Fruit fly (Drosophila melanogaster) S2 (cell line): ENCODE measurements around the gene NimC2.
A peak's percentile ranks its signal among the peaks of the same experiment; 100 is the strongest.

Experiments
- CG8478 ChIP-seq: fragments of >200 bp; optimal IDR thresholded peaks from 2 replicates; lab custom pipeline; 2018
- CTCF ChIP-seq, 2 experiments: fragments of >200 bp; optimal IDR thresholded peaks; 2 replicates each; lab custom pipeline; 2018

The NimC2 gene

dm6 chr2L:13998952-13999351, 19.0 kb downstream of the NimC2 start:
- no peak for TF ChIP-seq CG8478
- no peak for TF ChIP-seq CTCF (optimal IDR thresholded peaks at IDR 0.05; lab: Kevin White, UChicago)

DNA sequence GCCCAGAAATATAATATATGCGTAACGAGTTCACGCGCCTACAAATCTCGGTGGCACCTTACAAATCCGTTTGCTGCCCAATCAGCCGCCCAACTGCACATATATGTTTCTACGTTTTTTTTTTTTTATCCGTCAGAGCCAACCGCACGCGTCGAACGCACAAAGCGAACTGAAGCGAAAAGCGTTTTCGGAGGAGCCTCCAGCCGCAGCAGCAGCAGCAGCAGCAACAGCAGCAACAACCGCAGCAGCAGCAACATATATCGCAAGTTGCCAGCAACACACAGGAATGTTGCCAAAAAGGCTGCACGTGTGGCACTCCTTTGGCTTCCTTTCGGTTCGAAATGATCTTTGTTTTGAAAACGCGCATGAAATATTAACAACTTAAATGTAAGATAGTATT, 21.2 kb downstream of the NimC2 start, which contains the start of gene rk:
rk (minus strand) TSS at position 171 of the 400 bp plus-strand sequence.
- TF ChIP-seq CTCF (optimal IDR thresholded peaks at IDR 0.05; lab: Kevin White, UChicago) (no peak), CG8478 (no peak)

- TF ChIP-seq CG8478 (no peak), CTCF (optimal IDR thresholded peaks at IDR 0.05; lab: Kevin White, UChicago) (no peak)
Observed at dm6 chr2L:14001887-14002286, 22.0 kb downstream of the NimC2 start.

dm6 chr2L:14007801-14008200, 27.9 kb downstream of the NimC2 start, which contains the start of gene CG42692:
Gene CG42692, plus strand, starts transcription at chr2L:14008101.
- no peak for TF ChIP-seq CG8478
- TF ChIP-seq CTCF (optimal IDR thresholded peaks at IDR 0.05; lab: Kevin White, UChicago), result no peak

DNA sequence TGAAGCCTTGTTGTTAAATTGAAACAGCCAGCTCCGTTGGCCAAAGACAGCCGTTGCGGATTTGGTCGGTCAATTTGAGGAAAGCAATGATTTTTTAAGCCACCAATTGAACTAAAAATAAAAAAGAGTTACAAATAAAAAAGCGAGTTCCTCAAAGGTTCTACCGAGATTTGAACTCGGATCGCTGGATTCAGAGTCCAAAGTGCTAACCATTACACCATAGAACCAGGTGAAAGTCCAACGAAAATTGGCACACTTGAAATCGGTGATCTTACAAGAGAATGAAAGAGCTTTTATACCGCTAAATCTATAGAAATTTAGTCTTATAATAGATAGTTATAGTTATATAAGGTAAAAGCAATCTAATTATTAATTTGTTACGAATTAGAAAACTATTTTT, 30.5 kb downstream of the NimC2 start:
- TF ChIP-seq CTCF (optimal IDR thresholded peaks at IDR 0.05; lab: Kevin White, UChicago), result no peak
- TF ChIP-seq CG8478, result no peak

- TF ChIP-seq CTCF (optimal IDR thresholded peaks at IDR 0.05; lab: Kevin White, UChicago) (no peak), CG8478 (no peak)
Observed at dm6 chr2L:14011591-14012303, 31.8 kb downstream of the NimC2 start.

DNA sequence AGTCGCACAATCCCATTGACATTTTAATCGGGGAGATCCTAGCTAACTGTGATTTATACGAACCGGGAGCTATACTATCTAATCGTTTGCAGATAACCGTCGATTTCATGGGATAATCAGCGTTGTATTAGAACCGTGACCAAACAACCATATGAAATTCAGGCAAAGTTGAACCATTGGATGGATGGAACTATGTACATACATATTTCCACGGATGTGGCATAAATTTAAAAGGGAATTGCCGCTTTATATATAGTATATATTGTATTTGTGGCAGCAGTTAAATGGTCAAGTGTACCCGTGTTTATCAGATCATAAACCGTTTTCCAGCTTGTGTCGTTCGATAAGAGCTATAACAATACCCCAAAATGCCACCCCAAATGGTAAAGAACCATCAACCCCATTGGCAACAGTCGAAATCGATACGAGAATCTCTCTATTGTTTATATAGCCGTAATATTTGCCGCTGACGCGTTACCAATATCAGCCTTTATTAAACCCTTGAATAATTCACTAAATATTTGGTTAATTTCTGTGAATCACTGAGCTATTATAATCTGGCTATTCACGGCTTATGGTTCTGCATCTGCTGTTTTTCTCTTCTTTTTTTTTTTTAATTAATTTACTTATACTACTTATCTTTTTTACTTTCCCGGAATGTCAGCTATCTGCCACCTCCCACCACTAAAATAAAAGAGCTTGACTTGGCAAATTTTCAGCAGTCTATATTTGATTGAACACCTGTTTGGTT, 32.6 kb downstream of the NimC2 start, which contains the start of gene bgm:
bgm (plus strand) TSS at position 701 of the 751 bp plus-strand sequence.
- TF ChIP-seq CTCF (optimal IDR thresholded peaks at IDR 0.05; lab: Kevin White, UChicago) (no peak), CG8478 (no peak)

DNA sequence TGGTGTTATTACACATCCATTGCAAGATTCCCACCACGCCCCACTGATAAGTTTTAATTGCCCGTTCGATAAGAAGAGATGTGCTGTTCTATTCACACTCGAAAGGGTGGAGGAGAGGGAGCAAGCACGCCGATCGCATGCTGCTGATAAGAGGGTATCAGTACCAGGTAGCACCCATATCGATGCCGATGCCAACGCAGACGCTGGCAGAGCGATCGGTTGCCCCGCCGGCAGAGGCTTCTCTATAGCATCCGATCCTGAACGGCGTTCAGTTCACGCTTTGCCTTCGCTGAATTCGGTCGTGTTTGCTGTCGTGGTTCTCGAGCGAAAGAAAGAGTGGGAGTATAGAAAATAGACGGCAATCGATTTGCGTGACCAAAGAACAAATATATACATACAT, 33.6 kb downstream of the NimC2 start:
- no peak for TF ChIP-seq CG8478
- no peak for TF ChIP-seq CTCF (optimal IDR thresholded peaks at IDR 0.05; lab: Kevin White, UChicago)

- TF ChIP-seq CG8478 (no peak), CTCF (optimal IDR thresholded peaks at IDR 0.05; lab: Kevin White, UChicago) (no peak)
Observed at dm6 chr2L:14015109-14015508, 35.2 kb downstream of the NimC2 start.

- TF ChIP-seq CTCF (optimal IDR thresholded peaks at IDR 0.05; lab: Kevin White, UChicago) (no peak), CG8478 (no peak)
Observed at dm6 chr2L:14019654-14020053, 39.7 kb downstream of the NimC2 start.

DNA sequence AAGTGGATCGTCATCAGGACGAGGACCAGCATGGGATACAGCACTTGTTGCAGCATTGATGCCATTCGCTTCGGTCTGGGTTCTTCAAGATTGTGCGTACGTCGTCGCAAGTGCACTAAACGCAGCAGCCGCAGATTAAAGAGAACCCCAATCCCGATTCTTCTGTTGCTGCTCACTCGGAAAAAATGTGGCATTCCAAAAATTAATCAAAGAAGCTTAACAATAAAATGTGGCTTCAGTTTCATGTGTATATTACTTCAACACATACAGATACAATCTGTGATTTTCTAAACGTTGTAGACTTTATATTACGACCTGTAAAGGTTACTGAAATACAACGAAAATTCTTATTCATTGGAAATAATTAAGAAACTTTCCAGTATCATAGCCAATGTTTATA, 40.2 kb downstream of the NimC2 start, which contains the start of gene NimC3:
NimC3 (minus strand) TSS at position 101 of the 400 bp plus-strand sequence.
- TF ChIP-seq CG8478, result no peak
- no peak for TF ChIP-seq CTCF (optimal IDR thresholded peaks at IDR 0.05; lab: Kevin White, UChicago)

DNA sequence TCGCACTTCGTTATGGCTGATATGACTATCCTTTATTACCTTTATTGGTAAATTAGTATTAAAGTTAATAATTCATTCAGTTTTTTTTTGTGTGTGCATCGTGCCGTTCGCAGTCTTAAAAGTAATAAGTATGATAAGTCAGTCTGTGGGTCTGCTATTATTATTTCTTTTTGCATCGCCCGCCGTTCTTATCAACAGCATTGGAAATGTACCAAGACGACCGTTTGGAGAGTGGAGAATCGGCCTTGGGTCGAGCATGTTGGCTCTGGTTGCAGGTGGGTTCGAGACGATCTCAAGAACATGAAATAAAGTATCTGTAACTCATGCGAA, 40.6 kb downstream of the NimC2 start:
- no peak for TF ChIP-seq CTCF (optimal IDR thresholded peaks at IDR 0.05; lab: Kevin White, UChicago)
- peak; percentile 28 for TF ChIP-seq CG8478

dm6 chr2L:14020875-14021643, 41.1 kb downstream of the NimC2 start:
- TF ChIP-seq CG8478 (no peak), CTCF (optimal IDR thresholded peaks at IDR 0.05; lab: Kevin White, UChicago) (no peak)

- TF ChIP-seq CTCF (optimal IDR thresholded peaks at IDR 0.05; lab: Kevin White, UChicago) (no peak), CG8478 (no peak)
Observed at dm6 chr2L:14021646-14022129, 41.8 kb downstream of the NimC2 start.

dm6 chr2L:14022130-14022735, 42.3 kb downstream of the NimC2 start:
- TF ChIP-seq CG8478, result no peak
- TF ChIP-seq CTCF (optimal IDR thresholded peaks at IDR 0.05; lab: Kevin White, UChicago), result no peak
